Worm (Caenorhabditis elegans) whole organism, young adult: ENCODE data around the gene ess-2.

Experiments
- Y95B8A.8 ChIP-seq: fragments of 200-800 bp; sonication (Bioruptor generic); IDR thresholded peaks from 2 replicates; pipeline ENCODE4 v1.3.6; 2022; ENCODE audit warnings: missing genetic modification reagents, missing genetic modification characterization, missing compliant biosample characterization
- aptf-2 ChIP-seq: fragments of 200-800 bp; sonication (Bioruptor generic); conservative IDR thresholded peaks from 2 replicates; pipeline ENCODE4 v1.3.6; 2022; ENCODE audit warnings: missing genetic modification reagents, missing genetic modification characterization, missing compliant biosample characterization
- nfya-1 ChIP-seq: sonication (generic microtip); optimal IDR thresholded peaks from 2 replicates; lab custom pipeline; 2017; ENCODE audit warnings: antibody characterized with exemption, missing compliant biosample characterization, missing genetic modification characterization, borderline replicate concordance; ENCODE audit not compliant: insufficient read depth
- pha-4 ChIP-seq: fragments of 150-350 bp; sonication (generic microtip); optimal IDR thresholded peaks from 2 replicates; lab custom pipeline; 2014; ENCODE audit warnings: missing biosample characterization, missing genetic modification reagents, missing genetic modification characterization
- rpc-1 ChIP-seq, 2 experiments: fragments of 150-350 bp in 1 of 2; sonication (generic microtip) in 1 of 2; optimal IDR thresholded peaks; 2 replicates each; lab custom pipeline; 2014 to 2018; ENCODE audit warnings: missing biosample characterization in 1 of 2, missing genetic modification characterization in 1 of 2, missing genetic modification reagents in 1 of 2, missing genotype in 1 of 2
- unc-62 ChIP-seq: fragments of 150-350 bp; optimal IDR thresholded peaks from 2 replicates; lab custom pipeline; 2014; ENCODE audit warnings: missing biosample characterization, missing genetic modification reagents, missing genetic modification characterization

ce11 chrIII:8473292-8473691, 16.9 kb downstream of the ess-2 start:
- TF ChIP-seq pha-4 (no peak), unc-62 (GFP tag; lab: Kevin White, UChicago) (no peak), nfya-1 (tag; lab: Kevin White, UChicago) (no peak), Y95B8A.8 (GFP tag; lab: Robert Waterston, UW) (no peak), rpc-1 (optimal IDR thresholded peaks at IDR 0.05; lab: Kevin White, UChicago) (peak; percentile 54), rpc-1 (tag; optimal IDR thresholded peaks at IDR 0.05; lab: Kevin White, UChicago) (peak; percentile 83), aptf-2 (no peak)
